Fruit fly (Drosophila melanogaster) whole organism, wandering third instar larva: ENCODE measurements around the gene CG33271.

Experiments
- Dif ChIP-seq: fragments of 200-275, 200-300 bp; sonication (Bioruptor generic); optimal IDR thresholded peaks from 2 replicates; lab custom pipeline; 2018; ENCODE audit warnings: missing biosample characterization, missing genetic modification characterization; ENCODE audit not compliant: partially characterized antibody
- GATAd ChIP-seq: sonication (Bioruptor generic); optimal IDR thresholded peaks from 2 replicates; lab custom pipeline; 2016; ENCODE audit warnings: missing biosample characterization, missing genetic modification characterization
- Hr78 ChIP-seq: fragments of >200 bp; optimal IDR thresholded peaks from 2 replicates; lab custom pipeline; 2017; ENCODE audit warnings: missing biosample characterization, missing genetic modification characterization
- Myc ChIP-seq: fragments of >200 bp; optimal IDR thresholded peaks from 2 replicates; lab custom pipeline; 2017
- OdsH ChIP-seq: fragments of 200-800 bp; sonication (Bioruptor generic); optimal IDR thresholded peaks from 2 replicates; lab custom pipeline; 2016; ENCODE audit warnings: missing biosample characterization, mild to moderate bottlenecking, missing genetic modification characterization
- Rel ChIP-seq, 2 experiments: fragments of 200-800 bp; sonication (Bioruptor generic) in 1 of 2; optimal IDR thresholded peaks; 2 replicates in 1 of 2; 3 replicates in 1 of 2; lab custom pipeline; 2016 to 2019; ENCODE audit warnings: mild to moderate bottlenecking in 2 of 2, missing biosample characterization in 2 of 2, missing genetic modification characterization in 2 of 2, moderate library complexity in 1 of 2
- fru ChIP-seq: fragments of 200-800 bp; sonication (Bioruptor generic); optimal IDR thresholded peaks from 3 replicates; lab custom pipeline; 2016; ENCODE audit warnings: missing biosample characterization, mild to moderate bottlenecking, missing genetic modification characterization
- h ChIP-seq: fragments of 200-800 bp; sonication (Bioruptor generic); optimal IDR thresholded peaks from 3 replicates; lab custom pipeline; 2016; ENCODE audit warnings: missing biosample characterization, mild to moderate bottlenecking, missing genetic modification characterization
- psq ChIP-seq: fragments of 200-800 bp; sonication (Bioruptor generic); optimal IDR thresholded peaks from 3 replicates; lab custom pipeline; 2017; ENCODE audit warnings: missing biosample characterization, mild to moderate bottlenecking, missing genetic modification characterization, moderate library complexity
- rgr ChIP-seq: fragments of 200-800 bp; sonication (Bioruptor generic); optimal IDR thresholded peaks from 3 replicates; lab custom pipeline; 2016; ENCODE audit warnings: missing biosample characterization, mild to moderate bottlenecking, missing genetic modification characterization
- usp ChIP-seq: fragments of >200 bp; optimal IDR thresholded peaks from 2 replicates; lab custom pipeline; 2017; ENCODE audit warnings: missing biosample characterization, missing genetic modification characterization

- no peak for TF ChIP-seq OdsH
- no peak for TF ChIP-seq psq (GFP tag; lab: Kevin White, UChicago)
- TF ChIP-seq Rel (GFP tag; optimal IDR thresholded peaks at IDR 0.05; lab: Kevin White, UChicago), result no peak
- no peak for TF ChIP-seq Rel (tag; optimal IDR thresholded peaks at IDR 0.05; lab: Kevin White, UChicago)
- TF ChIP-seq usp (GFP tag; lab: Kevin White, UChicago), result no peak
- TF ChIP-seq h, result no peak
- TF ChIP-seq GATAd (GFP tag; lab: Kevin White, UChicago), result no peak
- TF ChIP-seq Dif (GFP tag; lab: Kevin White, UChicago), result no peak
- no peak for TF ChIP-seq Myc (lab: Kevin White, UChicago)
- TF ChIP-seq rgr, result no peak
- TF ChIP-seq fru (GFP tag; lab: Kevin White, UChicago), result no peak
- TF ChIP-seq Hr78 (GFP tag; lab: Kevin White, UChicago), result no peak
These were observed 48.4 kb upstream of the CG33271 start, which contains the start of gene CG6083 for dm6 chr3L:11625634-11626175.
